Fruit fly (Drosophila melanogaster) Kc167 (cell line): Measurements from ENCODE around the gene CG42521.

Experiments used
- Myc ChIP-seq: fragments of >200 bp; optimal IDR thresholded peaks from 2 replicates; lab custom pipeline; 2017; ENCODE audit warnings: missing external identifiers
- h ChIP-seq: fragments of >200 bp; optimal IDR thresholded peaks from 3 replicates; lab custom pipeline; 2018; ENCODE audit warnings: missing external identifiers
- psq ChIP-seq: fragments of >200 bp; optimal IDR thresholded peaks from 2 replicates; lab custom pipeline; 2017; ENCODE audit warnings: missing external identifiers
- ttk ChIP-seq: sonication (Bioruptor generic); optimal IDR thresholded peaks from 2 replicates; lab custom pipeline; 2017; ENCODE audit warnings: missing external identifiers

- TF ChIP-seq psq (lab: Kevin White, UChicago) (no peak), ttk (lab: Kevin White, UChicago) (no peak), h (lab: Kevin White, UChicago) (no peak), Myc (lab: Kevin White, UChicago) (no peak)
Observed at dm6 chr3L:10659524-10659923, 36.1 kb upstream of the CG42521 start.
